Fruit fly (Drosophila melanogaster) whole organism, embryonic: ENCODE data around the gene Trm7-32.
A peak's percentile ranks its signal among the peaks of the same experiment; 100 is the strongest.

Experiments
- ATbp ChIP-seq: fragments of 200-800 bp; sonication (Bioruptor generic); optimal IDR thresholded peaks from 2 replicates; lab custom pipeline; 2017; ENCODE audit warnings: missing biosample characterization, mild to moderate bottlenecking, missing genetic modification characterization, missing genetic modification reagents
- B-H2 ChIP-seq: fragments of 200-800 bp; sonication (Bioruptor generic); optimal IDR thresholded peaks from 2 replicates; lab custom pipeline; 2018; ENCODE audit warnings: missing biosample characterization, mild to moderate bottlenecking, missing genetic modification characterization
- Bdp1 ChIP-seq: fragments of 200-800 bp; sonication (Bioruptor generic); optimal IDR thresholded peaks from 3 replicates; lab custom pipeline; 2016; ENCODE audit warnings: missing biosample characterization, missing genetic modification characterization
- CG10366 ChIP-seq: fragments of 200-800 bp; sonication (Bioruptor generic); IDR thresholded peaks from 2 replicates; pipeline ENCODE4 v1.3.6; 2022; ENCODE audit warnings: missing biosample characterization, missing genetic modification characterization
- CG11560 ChIP-seq: fragments of 200-800 bp; sonication (Bioruptor generic); IDR thresholded peaks from 3 replicates; pipeline ENCODE4 v1.3.6; 2022; ENCODE audit warnings: missing biosample characterization, missing genetic modification characterization
- CG1529 ChIP-seq: fragments of 200-800 bp; sonication (Bioruptor generic); optimal IDR thresholded peaks from 3 replicates; lab custom pipeline; 2018; ENCODE audit warnings: missing biosample characterization, missing genetic modification characterization
- CG17385 ChIP-seq: fragments of 200-800 bp; sonication (Bioruptor generic); optimal IDR thresholded peaks from 3 replicates; lab custom pipeline; 2018; ENCODE audit warnings: missing biosample characterization, mild to moderate bottlenecking, missing genetic modification characterization
- CG17802 ChIP-seq: fragments of 200-800 bp; sonication (Bioruptor generic); optimal IDR thresholded peaks from 2 replicates; lab custom pipeline; 2018; ENCODE audit warnings: missing biosample characterization, mild to moderate bottlenecking, missing genetic modification characterization, moderate library complexity
- CG4854 ChIP-seq: fragments of 200-800 bp; sonication (Bioruptor generic); optimal IDR thresholded peaks from 2 replicates; lab custom pipeline; 2016; ENCODE audit warnings: missing biosample characterization, missing genetic modification characterization, inconsistent platforms
- CG6765 ChIP-seq: fragments of 200-800 bp; sonication (Bioruptor generic); optimal IDR thresholded peaks from 3 replicates; lab custom pipeline; 2017; ENCODE audit warnings: missing biosample characterization, mild to moderate bottlenecking, missing genetic modification characterization
- CG6813 ChIP-seq: fragments of 200-800 bp; sonication (Bioruptor generic); optimal IDR thresholded peaks from 2 replicates; lab custom pipeline; 2017; ENCODE audit warnings: missing biosample characterization, missing genetic modification characterization, mild to moderate bottlenecking, moderate library complexity, missing genetic modification reagents
- CG9437 ChIP-seq: fragments of 200-800 bp; sonication (Bioruptor generic); optimal IDR thresholded peaks from 2 replicates; lab custom pipeline; 2018; ENCODE audit warnings: missing biosample characterization, mild to moderate bottlenecking, missing genetic modification characterization
- CG9817 ChIP-seq: fragments of 200-800 bp; sonication (Bioruptor generic); optimal IDR thresholded peaks from 2 replicates; lab custom pipeline; 2018; ENCODE audit warnings: missing biosample characterization, mild to moderate bottlenecking, missing genetic modification characterization, moderate library complexity
- CHES-1-like ChIP-seq: fragments of 200-800 bp; sonication (Bioruptor generic); optimal IDR thresholded peaks from 2 replicates; lab custom pipeline; 2016; ENCODE audit warnings: missing biosample characterization, missing genetic modification characterization
- CrebB ChIP-seq: fragments of 200-800 bp; sonication (Bioruptor generic); optimal IDR thresholded peaks from 3 replicates; lab custom pipeline; 2018; ENCODE audit warnings: missing biosample characterization, mild to moderate bottlenecking, missing genetic modification characterization
- D19B ChIP-seq: fragments of 200-800 bp; sonication (Bioruptor generic); optimal IDR thresholded peaks from 2 replicates; lab custom pipeline; 2017; ENCODE audit warnings: missing biosample characterization, mild to moderate bottlenecking, missing genetic modification characterization
- Eip74EF ChIP-seq, 2 experiments: fragments of 200-800 bp in 1 of 2; fragments of >200 bp in 1 of 2; sonication (Bioruptor generic) in 1 of 2; optimal IDR thresholded peaks; 2 replicates each; lab custom pipeline; 2017 to 2019; ENCODE audit warnings: missing biosample characterization in 2 of 2, missing genetic modification characterization in 2 of 2, mild to moderate bottlenecking in 1 of 2, moderate library complexity in 1 of 2
- Hey ChIP-seq: fragments of 200-800 bp; sonication (Bioruptor generic); optimal IDR thresholded peaks from 3 replicates; lab custom pipeline; 2018; ENCODE audit warnings: missing biosample characterization, mild to moderate bottlenecking, missing genetic modification characterization
- Jarid2 ChIP-seq: fragments of 200-800 bp; sonication (Bioruptor generic); optimal IDR thresholded peaks from 3 replicates; lab custom pipeline; 2017; ENCODE audit warnings: mild to moderate bottlenecking, missing biosample characterization, missing genetic modification reagents, missing genetic modification characterization
- Myb ChIP-seq: fragments of 200-800 bp; sonication (Bioruptor generic); optimal IDR thresholded peaks from 2 replicates; lab custom pipeline; 2016; ENCODE audit warnings: missing biosample characterization, missing genetic modification characterization
- Nf-YB ChIP-seq: fragments of 200-800 bp; sonication (Bioruptor generic); optimal IDR thresholded peaks from 3 replicates; lab custom pipeline; 2019; ENCODE audit warnings: missing biosample characterization, mild to moderate bottlenecking, missing genetic modification characterization, moderate library complexity
- PHDP ChIP-seq: fragments of 200-800 bp; sonication (Bioruptor generic); optimal IDR thresholded peaks from 3 replicates; lab custom pipeline; 2018; ENCODE audit warnings: missing biosample characterization, mild to moderate bottlenecking, missing genetic modification characterization, moderate library complexity
- Six4 ChIP-seq: fragments of 200-800 bp; sonication (Bioruptor generic); optimal IDR thresholded peaks from 2 replicates; lab custom pipeline; 2016; ENCODE audit warnings: missing biosample characterization, missing genetic modification characterization
- ac ChIP-seq: fragments of 200-800 bp; sonication (Bioruptor generic); optimal IDR thresholded peaks from 3 replicates; lab custom pipeline; 2017; ENCODE audit warnings: missing biosample characterization, mild to moderate bottlenecking, missing genetic modification characterization
- al ChIP-seq: fragments of 200-800 bp; sonication (Bioruptor generic); IDR thresholded peaks from 2 replicates; pipeline ENCODE4 v1.3.6; 2022; ENCODE audit warnings: missing biosample characterization, missing genetic modification characterization
- ash1 ChIP-seq: fragments of 200-800 bp; sonication (Bioruptor generic); optimal IDR thresholded peaks from 2 replicates; lab custom pipeline; 2018; ENCODE audit warnings: missing biosample characterization, mild to moderate bottlenecking, missing genetic modification characterization
- bbx ChIP-seq: fragments of 200-800 bp; sonication (Bioruptor generic); IDR thresholded peaks from 2 replicates; pipeline ENCODE4 v1.3.6; 2022; ENCODE audit warnings: missing biosample characterization, missing genetic modification characterization; ENCODE audit not compliant: partially characterized antibody
- bowl ChIP-seq: fragments of 200-800 bp; sonication (Bioruptor generic); IDR thresholded peaks from 2 replicates; pipeline ENCODE4 v1.3.6; 2022; ENCODE audit warnings: missing biosample characterization, missing genetic modification characterization
- bsh ChIP-seq, 2 experiments: fragments of 200-800 bp; sonication (Bioruptor generic); optimal IDR thresholded peaks; 2 replicates each; lab custom pipeline; 2017 to 2018; ENCODE audit warnings: mild to moderate bottlenecking in 2 of 2, missing biosample characterization in 2 of 2, missing genetic modification characterization in 2 of 2, moderate library complexity in 1 of 2
- cato ChIP-seq: fragments of 200-800 bp; sonication (Bioruptor generic); optimal IDR thresholded peaks from 2 replicates; lab custom pipeline; 2016; ENCODE audit warnings: missing biosample characterization, missing genetic modification characterization, borderline replicate concordance
- dm ChIP-seq: fragments of 200-800 bp; sonication (Bioruptor generic); optimal IDR thresholded peaks from 3 replicates; lab custom pipeline; 2016; ENCODE audit warnings: missing biosample characterization, missing genetic modification characterization
- dysf ChIP-seq: fragments of 200-800 bp; sonication (Bioruptor generic); IDR thresholded peaks from 3 replicates; pipeline ENCODE4 v1.3.6; 2022; ENCODE audit warnings: missing biosample characterization, missing genetic modification characterization
- emc ChIP-seq: fragments of 200-800 bp; sonication (Bioruptor generic); optimal IDR thresholded peaks from 2 replicates; lab custom pipeline; 2016; ENCODE audit warnings: missing biosample characterization, missing genetic modification characterization
- eve ChIP-seq, 2 experiments: fragments of >200 bp; optimal IDR thresholded peaks; 2 replicates each; lab custom pipeline; 2017; ENCODE audit warnings: missing biosample characterization in 2 of 2, missing genetic modification characterization in 2 of 2
- hkb ChIP-seq, 2 experiments: fragments of 200-800 bp in 1 of 2; fragments of >200 bp in 1 of 2; sonication (Bioruptor generic) in 1 of 2; IDR thresholded peaks in 1 of 2; optimal IDR thresholded peaks in 1 of 2; 2 replicates each; pipeline versions ENCODE4 v1.3.6 to Lab custom; 2017 to 2022; ENCODE audit warnings: missing biosample characterization in 1 of 2, missing genetic modification characterization in 1 of 2
- jigr1 ChIP-seq: fragments of 200-800 bp; sonication (Bioruptor generic); IDR thresholded peaks from 3 replicates; pipeline ENCODE4 v1.3.6; 2022; ENCODE audit warnings: missing biosample characterization, missing genetic modification characterization
- kay ChIP-seq: fragments of 200-800 bp; sonication (Bioruptor generic); optimal IDR thresholded peaks from 2 replicates; lab custom pipeline; 2016; ENCODE audit warnings: missing biosample characterization, missing genetic modification characterization
- kni ChIP-seq: fragments of 200-800 bp; sonication (Bioruptor generic); optimal IDR thresholded peaks from 3 replicates; lab custom pipeline; 2017; ENCODE audit warnings: mild to moderate bottlenecking, missing biosample characterization, missing genetic modification reagents, missing genetic modification characterization
- knrl ChIP-seq: fragments of 200-800 bp; sonication (Bioruptor generic); IDR thresholded peaks from 3 replicates; pipeline ENCODE4 v1.3.6; 2022; ENCODE audit warnings: missing biosample characterization, missing genetic modification characterization; ENCODE audit not compliant: partially characterized antibody
- lab ChIP-seq: fragments of 200-800 bp; sonication (Bioruptor generic); optimal IDR thresholded peaks from 3 replicates; lab custom pipeline; 2017; ENCODE audit warnings: missing biosample characterization, missing genetic modification characterization, mild to moderate bottlenecking, moderate library complexity, missing genetic modification reagents
- oc ChIP-seq: fragments of 200-800 bp; sonication (Bioruptor generic); optimal IDR thresholded peaks from 2 replicates; lab custom pipeline; 2018; ENCODE audit warnings: missing biosample characterization, mild to moderate bottlenecking, missing genetic modification characterization, moderate library complexity
- pnt ChIP-seq: fragments of 200-800 bp; sonication (Bioruptor generic); optimal IDR thresholded peaks from 3 replicates; lab custom pipeline; 2016; ENCODE audit warnings: missing biosample characterization, missing genetic modification characterization
- prd ChIP-seq, 3 experiments: fragments of >200 bp in 2 of 3; fragments of 200-800 bp in 1 of 3; sonication (Bioruptor generic) in 1 of 3; optimal IDR thresholded peaks in 2 of 3; IDR thresholded peaks in 1 of 3; 2 replicates in 2 of 3; 3 replicates in 1 of 3; pipeline versions ENCODE4 v1.3.6 to Lab custom; 2017 to 2022; ENCODE audit warnings: missing biosample characterization in 1 of 3, missing genetic modification characterization in 1 of 3
- pzg ChIP-seq: fragments of 200-800 bp; sonication (Bioruptor generic); optimal IDR thresholded peaks from 3 replicates; lab custom pipeline; 2018; ENCODE audit warnings: missing biosample characterization, mild to moderate bottlenecking, missing genetic modification characterization, moderate library complexity
- ranshi ChIP-seq: fragments of 200-800 bp; sonication (Bioruptor generic); IDR thresholded peaks from 2 replicates; pipeline ENCODE4 v1.3.6; 2022; ENCODE audit warnings: missing biosample characterization, missing genetic modification characterization
- sd ChIP-seq: fragments of 200-800 bp; sonication (Bioruptor generic); optimal IDR thresholded peaks from 3 replicates; lab custom pipeline; 2018; ENCODE audit warnings: missing biosample characterization, mild to moderate bottlenecking, missing genetic modification characterization, moderate library complexity
- slp2 ChIP-seq: fragments of 200-800 bp; sonication (Bioruptor generic); optimal IDR thresholded peaks from 2 replicates; lab custom pipeline; 2016; ENCODE audit warnings: missing biosample characterization, missing genetic modification characterization
- sob ChIP-seq: fragments of 200-800 bp; sonication (Bioruptor generic); IDR thresholded peaks from 2 replicates; pipeline ENCODE4 v1.3.6; 2022; ENCODE audit warnings: missing biosample characterization, missing genetic modification characterization
- zen ChIP-seq: fragments of 200-800 bp; sonication (Bioruptor generic); optimal IDR thresholded peaks from 3 replicates; lab custom pipeline; 2018; ENCODE audit warnings: missing biosample characterization, mild to moderate bottlenecking, missing genetic modification characterization, moderate library complexity

Gene Trm7-32

DNA sequence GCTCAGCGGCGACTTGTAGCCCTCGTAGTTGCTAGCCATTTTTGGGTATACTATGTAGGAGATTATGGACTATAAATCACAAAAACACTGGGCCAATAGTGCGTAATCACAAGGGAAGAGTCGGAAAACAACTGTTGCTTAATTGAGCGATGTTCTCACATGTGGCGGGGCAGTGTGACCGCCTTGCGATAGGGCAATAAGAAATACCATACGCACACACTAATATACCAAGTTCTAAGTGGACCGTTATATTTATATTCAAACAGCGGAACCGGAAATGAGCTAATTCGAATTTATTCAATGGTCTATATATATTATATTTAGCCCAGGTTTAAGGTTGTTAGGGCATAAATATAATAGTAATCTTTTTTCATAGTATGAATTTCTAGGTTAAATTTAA, 19.5 kb upstream of the Trm7-32 start, which contains the start of gene Adsl (continued):
- TF ChIP-seq sd (tag; lab: Kevin White, UChicago), result no peak
- peak; percentile 82 for TF ChIP-seq lab
- peak; percentile 62 for TF ChIP-seq oc (tag; lab: Kevin White, UChicago)
- no peak for TF ChIP-seq CHES-1-like (GFP tag; lab: Kevin White, UChicago)
- no peak for TF ChIP-seq bowl (GFP tag; lab: Robert Waterston, UW)
- peak; percentile 53 for TF ChIP-seq Nf-YB (GFP tag; lab: Kevin White, UChicago)
- no peak for TF ChIP-seq B-H2
- peak; percentile 65 for TF ChIP-seq CG9437 (GFP tag; lab: Kevin White, UChicago)
- TF ChIP-seq Myb, result peak; percentile 91
- peak; percentile 3 for TF ChIP-seq cato (GFP tag; lab: Kevin White, UChicago)
- peak; percentile 25; the same call in 1 of the 2 replicates for TF ChIP-seq bbx
- TF ChIP-seq CG4854 (GFP tag; lab: Kevin White, UChicago), result no peak
- peak; percentile 5 for TF ChIP-seq ash1 (GFP tag; lab: Kevin White, UChicago)
- TF ChIP-seq jigr1 (GFP tag; lab: Robert Waterston, UW), result no peak
- peak; percentile 78 for TF ChIP-seq CG6765 (GFP tag; lab: Kevin White, UChicago)
- TF ChIP-seq bsh (GFP tag; optimal IDR thresholded peaks at IDR 0.05; lab: Kevin White, UChicago), result no peak
- TF ChIP-seq emc (GFP tag; lab: Kevin White, UChicago), result no peak
- no peak; the same call in 1 of the 2 replicates for TF ChIP-seq ranshi
- peak; percentile 78 for TF ChIP-seq ATbp (GFP tag; lab: Kevin White, UChicago)
- no peak for TF ChIP-seq CG11560 (tag; lab: Robert Waterston, UW)
- no peak for TF ChIP-seq hkb (optimal IDR thresholded peaks at IDR 0.05; lab: Kevin White, UChicago)
- peak; percentile 73 for TF ChIP-seq hkb (GFP tag; IDR thresholded peaks at IDR 0.05; lab: Robert Waterston, UW)
- TF ChIP-seq Eip74EF (GFP tag; optimal IDR thresholded peaks at IDR 0.05; lab: Kevin White, UChicago), result no peak
- TF ChIP-seq CG17385 (GFP tag; lab: Kevin White, UChicago), result peak; percentile 74
- peak; percentile 50 for TF ChIP-seq kni (GFP tag; lab: Kevin White, UChicago)
- TF ChIP-seq knrl (GFP tag; lab: Robert Waterston, UW), result peak; percentile 29; the same call in 1 of the 3 replicates
- no peak for TF ChIP-seq al (GFP tag; lab: Robert Waterston, UW)
- peak; percentile 73 for TF ChIP-seq ac (GFP tag; lab: Kevin White, UChicago)
- TF ChIP-seq prd (optimal IDR thresholded peaks at IDR 0.05; lab: Kevin White, UChicago), result no peak
- no peak for TF ChIP-seq prd (GFP tag; IDR thresholded peaks at IDR 0.05; lab: Robert Waterston, UW)
- peak; percentile 86 for TF ChIP-seq CrebB (tag; lab: Kevin White, UChicago)
- TF ChIP-seq CG1529 (GFP tag; lab: Kevin White, UChicago), result peak; percentile 78
- peak; percentile 60; the same call in 1 of the 2 replicates for TF ChIP-seq sob (GFP tag; lab: Robert Waterston, UW)
- peak; percentile 91 for TF ChIP-seq dm (GFP tag; lab: Kevin White, UChicago)
- peak; percentile 67 for TF ChIP-seq zen
- no peak for TF ChIP-seq kay
- peak; percentile 60 for TF ChIP-seq Jarid2
- TF ChIP-seq CG17802 (tag; lab: Kevin White, UChicago), result peak; percentile 46
- peak; percentile 66 for TF ChIP-seq pzg (GFP tag; lab: Kevin White, UChicago)
- TF ChIP-seq Bdp1 (GFP tag; lab: Kevin White, UChicago), result no peak
- TF ChIP-seq CG9817 (tag; lab: Kevin White, UChicago), result peak; percentile 58
- TF ChIP-seq Hey (tag; lab: Kevin White, UChicago), result peak; percentile 14
- no peak for TF ChIP-seq pnt
- TF ChIP-seq Six4 (GFP tag; lab: Kevin White, UChicago), result peak; percentile 49
- no peak for TF ChIP-seq eve (GFP tag; optimal IDR thresholded peaks at IDR 0.05; lab: Kevin White, UChicago)
- peak; percentile 17; the same call in 1 of the 3 replicates for TF ChIP-seq dysf (GFP tag; lab: Robert Waterston, UW)
- TF ChIP-seq CG10366 (GFP tag; lab: Robert Waterston, UW), result no peak; the same call in 1 of the 2 replicates
- TF ChIP-seq CG6813 (GFP tag; lab: Kevin White, UChicago), result peak; percentile 85
- peak; percentile 46 for TF ChIP-seq slp2 (GFP tag; lab: Kevin White, UChicago)
- no peak for TF ChIP-seq PHDP (tag; lab: Kevin White, UChicago)
- peak; percentile 21 for TF ChIP-seq D19B (GFP tag; lab: Kevin White, UChicago)
